Worm (Caenorhabditis elegans) whole organism, mixed stage, embryonic: Measurements from ENCODE around the gene T13C5.10.

Experiments
- ces-1 ChIP-seq: fragments of 150-350 bp; optimal IDR thresholded peaks from 2 replicates; lab custom pipeline; 2014; ENCODE audit warnings: missing biosample characterization, missing genetic modification reagents, missing genetic modification characterization
- drap-1 ChIP-seq: fragments of 200-800 bp; sonication (Bioruptor generic); optimal IDR thresholded peaks from 3 replicates; lab custom pipeline; 2018; ENCODE audit warnings: mild to moderate bottlenecking, missing genetic modification characterization, missing compliant biosample characterization
- lsy-2 ChIP-seq: fragments of 150-350 bp; optimal IDR thresholded peaks from 2 replicates; lab custom pipeline; 2014; ENCODE audit warnings: missing biosample characterization, missing genetic modification characterization
- nhr-2 ChIP-seq: fragments of 150-350 bp; optimal IDR thresholded peaks from 2 replicates; lab custom pipeline; 2014; ENCODE audit warnings: missing biosample characterization, missing genetic modification characterization
- ztf-11 ChIP-seq: fragments of 150-350 bp; optimal IDR thresholded peaks from 2 replicates; lab custom pipeline; 2014; ENCODE audit warnings: missing biosample characterization, missing genetic modification characterization

DNA sequence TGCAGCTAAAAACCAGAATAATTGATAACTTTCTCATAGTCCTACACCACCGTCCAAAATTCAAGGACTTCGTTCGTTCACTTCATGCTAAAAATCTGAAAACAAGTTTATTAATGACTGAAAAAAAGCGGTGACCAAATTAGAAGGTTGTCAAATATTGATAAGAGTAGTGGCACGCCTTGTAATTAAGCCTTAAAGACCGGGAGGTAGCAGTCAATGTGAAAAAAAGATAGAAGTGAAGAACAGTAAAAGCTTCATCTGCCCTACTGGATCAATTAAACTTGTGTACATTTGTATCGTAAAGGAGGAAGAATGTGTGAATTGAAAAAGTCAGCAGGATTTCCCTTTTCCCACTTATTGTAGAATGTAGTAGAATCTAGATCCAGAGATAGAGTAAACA is 37.5 kb upstream of the T13C5.10 start, which contains the start of gene tag-275:
- no peak for TF ChIP-seq ces-1 (GFP tag; lab: Kevin White, UChicago)
- no peak for TF ChIP-seq ztf-11 (tag; lab: Kevin White, UChicago)
- no peak for TF ChIP-seq lsy-2 (tag; lab: Kevin White, UChicago)
- no peak for TF ChIP-seq drap-1
- no peak for TF ChIP-seq nhr-2
